Fruit fly (Drosophila melanogaster) Kc167 (cell line): ENCODE data around the gene PLCXD.

ENCODE experiments used
- Myc ChIP-seq: fragments of >200 bp; optimal IDR thresholded peaks from 2 replicates; lab custom pipeline; 2017; ENCODE audit warnings: missing external identifiers
- Sin3A ChIP-seq: fragments of >200 bp; optimal IDR thresholded peaks from 2 replicates; lab custom pipeline; 2018; ENCODE audit warnings: missing external identifiers
- insv ChIP-seq: fragments of >200 bp; optimal IDR thresholded peaks from 3 replicates; lab custom pipeline; 2018; ENCODE audit warnings: missing external identifiers
- psq ChIP-seq: fragments of >200 bp; optimal IDR thresholded peaks from 2 replicates; lab custom pipeline; 2017; ENCODE audit warnings: missing external identifiers

DNA sequence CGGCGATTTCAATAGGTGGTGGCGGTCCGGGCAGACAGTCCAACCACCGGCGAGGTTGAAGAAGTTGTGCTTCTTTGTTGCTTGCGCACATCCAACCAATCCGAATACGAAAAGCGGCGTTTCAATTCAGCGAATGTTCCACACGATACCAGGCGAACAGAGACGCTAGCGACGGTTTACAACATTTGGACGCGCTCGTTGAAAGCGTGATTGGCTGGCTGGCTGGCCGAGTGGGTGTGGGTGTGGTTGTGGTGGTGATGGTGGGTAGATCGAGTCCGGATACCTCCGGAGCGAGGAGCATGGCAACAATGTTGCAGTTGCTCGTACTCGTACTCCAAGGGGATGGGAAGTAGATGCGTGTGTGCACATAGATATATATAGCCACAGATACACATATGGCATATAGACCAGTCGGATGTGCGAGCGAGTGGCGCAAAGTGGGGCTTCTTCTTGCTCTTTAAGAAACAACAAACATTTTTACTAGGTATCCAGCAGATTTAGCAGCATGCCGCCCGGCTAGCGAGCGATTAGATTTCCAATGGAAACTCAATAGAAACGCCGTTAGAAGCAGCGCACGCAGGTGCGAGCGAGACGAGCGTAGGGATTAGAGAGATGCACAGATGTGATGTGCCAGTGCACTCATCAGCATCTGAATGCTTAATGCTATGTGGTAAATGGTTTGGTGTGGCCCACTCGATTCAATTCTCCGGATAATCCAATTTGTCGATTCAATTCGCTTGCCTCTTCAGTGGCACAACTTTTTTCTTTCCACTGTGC lies 38.9 kb upstream of the PLCXD start:
- TF ChIP-seq psq (lab: Kevin White, UChicago) = no peak
- TF ChIP-seq Myc (lab: Kevin White, UChicago) = no peak
- TF ChIP-seq insv = no peak
- TF ChIP-seq Sin3A (lab: Kevin White, UChicago) = no peak
